Worm (Caenorhabditis elegans): ENCODE measurements around the gene rif-1.1.

The rif-1.1 gene

ce11 chrIV:17427423-17427822, 33.6 kb downstream of the rif-1.1 start, which contains the start of gene C06A12.3:
Gene C06A12.3 (plus strand): TSS chrIV:17427723.
- TF ChIP-seq ceh-48 (tag; optimal IDR thresholded peaks at IDR 0.05) (no peak), pag-3 (tag; optimal IDR thresholded peaks at IDR 0.05; ENCODE audit: borderline replicate concordance) (no peak), sox-4 (tag; optimal IDR thresholded peaks at IDR 0.05) (no peak), unc-55 (GFP tag; optimal IDR thresholded peaks at IDR 0.05) (no peak), sox-2 (GFP tag; IDR thresholded peaks at IDR 0.05) (no peak), ceh-14 (tag; optimal IDR thresholded peaks at IDR 0.05) (no peak), ceh-18 (tag; optimal IDR thresholded peaks at IDR 0.05) (no peak), ceh-19 (GFP tag; optimal IDR thresholded peaks at IDR 0.05) (no peak), dmd-4 (tag; optimal IDR thresholded peaks at IDR 0.05; ENCODE audit: borderline replicate concordance) (no peak), hlh-13 (GFP tag; optimal IDR thresholded peaks at IDR 0.05) (no peak), lin-11 (tag; optimal IDR thresholded peaks at IDR 0.05) (no peak), ztf-16 (tag; optimal IDR thresholded peaks at IDR 0.05) (no peak), pros-1 (tag; optimal IDR thresholded peaks at IDR 0.05) (no peak), npax-4 (tag; optimal IDR thresholded peaks at IDR 0.05) (no peak), unc-3 (GFP tag; conservative IDR thresholded peaks at IDR 0.05) (no peak), unc-3 (tag; optimal IDR thresholded peaks at IDR 0.05) (no peak), ceh-45 (GFP tag; IDR thresholded peaks at IDR 0.05) (no peak), madf-2 (tag; optimal IDR thresholded peaks at IDR 0.05) (no peak), ceh-2 (tag; optimal IDR thresholded peaks at IDR 0.05) (no peak), ceh-22 (tag; optimal IDR thresholded peaks at IDR 0.05) (no peak), K09A11.1 (tag; optimal IDR thresholded peaks at IDR 0.05; ENCODE audit: insufficient read depth) (no peak)

DNA sequence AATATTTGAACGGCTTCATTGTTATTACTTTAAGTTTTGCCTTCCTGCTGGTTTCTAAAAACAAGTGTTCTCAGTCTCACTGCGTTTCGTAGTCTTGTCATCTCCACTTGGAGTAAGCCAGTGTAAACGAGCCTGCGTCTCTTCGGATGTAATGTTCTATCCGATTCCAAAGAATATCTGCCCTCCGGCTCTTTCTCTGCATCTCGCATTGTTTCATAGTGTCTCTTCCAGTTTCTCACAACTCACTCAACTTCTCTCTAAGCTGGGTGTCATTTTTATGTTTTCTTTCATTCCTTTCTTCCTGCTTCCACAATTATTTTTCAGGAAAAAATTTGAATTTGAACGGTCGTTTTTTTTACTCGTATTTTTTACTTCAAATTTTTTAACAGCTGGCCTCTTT, 34.1 kb downstream of the rif-1.1 start:
- TF ChIP-seq elt-4 (tag; optimal IDR thresholded peaks at IDR 0.05) (no peak), pat-9 (tag; optimal IDR thresholded peaks at IDR 0.05) (no peak), ceh-48 (tag; optimal IDR thresholded peaks at IDR 0.05) (no peak), hlh-13 (GFP tag; optimal IDR thresholded peaks at IDR 0.05) (no peak), hlh-15 (tag; optimal IDR thresholded peaks at IDR 0.05) (no peak), ceh-45 (GFP tag; IDR thresholded peaks at IDR 0.05) (no peak), ceh-31 (tag; optimal IDR thresholded peaks at IDR 0.05) (no peak)

ce11 chrIV:17417723-17418122, 43.3 kb downstream of the rif-1.1 start, which contains the start of gene npr-26:
Gene npr-26 (minus strand): TSS chrIV:17417823.
- no peak for TF ChIP-seq ceh-34 (tag; optimal IDR thresholded peaks at IDR 0.05)
- no peak for TF ChIP-seq lin-11 (tag; optimal IDR thresholded peaks at IDR 0.05)
- no peak for TF ChIP-seq ets-4 (tag; optimal IDR thresholded peaks at IDR 0.05)
- no peak for TF ChIP-seq nfya-1 (tag; optimal IDR thresholded peaks at IDR 0.05)
- TF ChIP-seq fax-1 (tag; optimal IDR thresholded peaks at IDR 0.05) = no peak
- no peak for TF ChIP-seq hlh-15 (tag; optimal IDR thresholded peaks at IDR 0.05)
- no peak for TF ChIP-seq ahr-1 (tag; optimal IDR thresholded peaks at IDR 0.05)
- TF ChIP-seq nhr-232 (tag; optimal IDR thresholded peaks at IDR 0.05) = no peak
- TF ChIP-seq ceh-19 (GFP tag; optimal IDR thresholded peaks at IDR 0.05) = no peak
- TF ChIP-seq ceh-48 (tag; optimal IDR thresholded peaks at IDR 0.05) = no peak
- no peak for TF ChIP-seq hlh-30 (tag; optimal IDR thresholded peaks at IDR 0.05; ENCODE audit: insufficient read depth)
- TF ChIP-seq pros-1 (tag; optimal IDR thresholded peaks at IDR 0.05) = no peak
- no peak for TF ChIP-seq ztf-16 (tag; optimal IDR thresholded peaks at IDR 0.05)
- no peak for TF ChIP-seq hlh-13 (GFP tag; optimal IDR thresholded peaks at IDR 0.05)

DNA sequence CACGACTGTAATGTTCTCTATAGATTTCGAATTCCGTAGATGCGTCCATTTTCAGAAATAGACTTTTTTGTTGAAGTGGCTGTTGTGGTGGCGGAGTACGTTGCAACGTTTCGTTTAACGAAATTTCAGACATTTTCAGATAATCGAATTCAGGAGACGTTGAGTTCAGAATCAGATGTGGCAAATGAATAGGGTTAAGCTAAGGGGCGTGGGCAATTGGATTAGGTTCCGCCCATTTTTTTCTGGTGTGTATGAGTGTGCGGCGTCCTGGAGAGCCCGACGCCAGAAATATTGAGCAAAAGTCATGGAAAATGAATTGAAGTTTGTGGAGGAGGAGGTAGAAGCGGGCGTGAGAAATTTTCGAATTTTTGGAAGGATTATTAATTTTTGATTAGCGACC, 47.7 kb downstream of the rif-1.1 start:
- TF ChIP-seq syd-9 (tag; optimal IDR thresholded peaks at IDR 0.05) = no peak
- no peak for TF ChIP-seq sox-4 (tag; optimal IDR thresholded peaks at IDR 0.05)
- TF ChIP-seq ceh-22 (tag; optimal IDR thresholded peaks at IDR 0.05) = no peak
- no peak for TF ChIP-seq unc-42 (tag; optimal IDR thresholded peaks at IDR 0.05)
- TF ChIP-seq K02D7.2 (tag; optimal IDR thresholded peaks at IDR 0.05) = no peak
- TF ChIP-seq mec-3 (tag; optimal IDR thresholded peaks at IDR 0.05; ENCODE audit: borderline replicate concordance) = no peak
- no peak for TF ChIP-seq sox-2 (GFP tag; IDR thresholded peaks at IDR 0.05)
- no peak for TF ChIP-seq ceh-18 (tag; optimal IDR thresholded peaks at IDR 0.05)
- no peak for TF ChIP-seq ets-4 (tag; optimal IDR thresholded peaks at IDR 0.05)
- no peak for TF ChIP-seq nfya-1 (tag; optimal IDR thresholded peaks at IDR 0.05)
- TF ChIP-seq tbx-2 (tag; optimal IDR thresholded peaks at IDR 0.05) = no peak
- no peak for TF ChIP-seq hlh-15 (tag; optimal IDR thresholded peaks at IDR 0.05)
- no peak for TF ChIP-seq pat-9 (tag; optimal IDR thresholded peaks at IDR 0.05)
- TF ChIP-seq hlh-8 (tag; optimal IDR thresholded peaks at IDR 0.05) = no peak
- no peak for TF ChIP-seq T23F11.4 (GFP tag; optimal IDR thresholded peaks at IDR 0.05)
- TF ChIP-seq zip-5 (tag; optimal IDR thresholded peaks at IDR 0.05) = no peak
- TF ChIP-seq lim-6 (tag; optimal IDR thresholded peaks at IDR 0.05) = no peak
- no peak for TF ChIP-seq ceh-24 (tag; optimal IDR thresholded peaks at IDR 0.05)
- TF ChIP-seq Y22D7AL.16 (tag; optimal IDR thresholded peaks at IDR 0.05) = no peak
